Worm (Caenorhabditis elegans) whole organism, mixed stage, embryonic: ENCODE data around the gene pcp-1.

Experiments used
- bed-3 ChIP-seq: fragments of 200-800 bp; sonication (Bioruptor generic); optimal IDR thresholded peaks from 3 replicates; lab custom pipeline; 2018; ENCODE audit warnings: mild to moderate bottlenecking, missing genetic modification characterization, moderate library complexity, missing compliant biosample characterization
- blmp-1 ChIP-seq: fragments of 150-350 bp; optimal IDR thresholded peaks from 2 replicates; lab custom pipeline; 2014; ENCODE audit warnings: missing biosample characterization, missing genetic modification characterization
- elt-1 ChIP-seq: sonication (generic microtip); optimal IDR thresholded peaks from 2 replicates; lab custom pipeline; 2017; ENCODE audit warnings: missing genetic modification characterization, mild to moderate bottlenecking, missing compliant biosample characterization, antibody characterized with exemption, moderate library complexity, borderline replicate concordance; ENCODE audit not compliant: insufficient read depth
- flh-1 ChIP-seq: fragments of 200-800 bp; sonication (Bioruptor generic); optimal IDR thresholded peaks from 2 replicates; lab custom pipeline; 2018; ENCODE audit warnings: mild to moderate bottlenecking, missing genetic modification characterization, moderate library complexity, missing compliant biosample characterization
- nhr-237 ChIP-seq: fragments of 150-350 bp; optimal IDR thresholded peaks from 2 replicates; lab custom pipeline; 2014; ENCODE audit warnings: missing biosample characterization, missing genetic modification characterization
- nhr-28 ChIP-seq: fragments of 150-350 bp; optimal IDR thresholded peaks from 2 replicates; lab custom pipeline; 2014; ENCODE audit warnings: missing biosample characterization, missing genetic modification characterization
- pha-4 ChIP-seq: fragments of 150-350 bp; optimal IDR thresholded peaks from 2 replicates; lab custom pipeline; 2018; ENCODE audit warnings: missing biosample characterization, missing genetic modification reagents, missing genetic modification characterization
- unc-62 ChIP-seq: fragments of 150-350 bp; optimal IDR thresholded peaks from 2 replicates; lab custom pipeline; 2014; ENCODE audit warnings: missing biosample characterization, missing genetic modification reagents, missing genetic modification characterization

- TF ChIP-seq nhr-237 (tag; lab: Kevin White, UChicago) (no peak), unc-62 (GFP tag; lab: Kevin White, UChicago) (no peak), blmp-1 (no peak), elt-1 (tag; lab: Kevin White, UChicago) (no peak), flh-1 (GFP tag; lab: Kevin White, UChicago) (no peak), pha-4 (tag; lab: Kevin White, UChicago) (no peak), nhr-28 (tag; lab: Kevin White, UChicago) (no peak), bed-3 (GFP tag; lab: Kevin White, UChicago) (no peak)
Observed at ce11 chrIII:7736806-7737205, 21.9 kb upstream of the pcp-1 start.
